Worm (Caenorhabditis elegans): Measurements from ENCODE around the gene F53F4.18.

F53F4.18 gene

ce11 chrV:13565781-13566180 is 24.1 kb upstream of the F53F4.18 start, which contains the start of gene slrp-1:
TSS of gene slrp-1 (plus strand) at chrV:13565863.
- no peak for TF ChIP-seq F13H6.1 (tag; optimal IDR thresholded peaks at IDR 0.05)
- TF ChIP-seq mbf-1 (tag; optimal IDR thresholded peaks at IDR 0.05), result no peak
- TF ChIP-seq unc-39 (tag; optimal IDR thresholded peaks at IDR 0.05), result no peak
- TF ChIP-seq ztf-11 (tag; optimal IDR thresholded peaks at IDR 0.05), result no peak
- no peak for TF ChIP-seq elt-1 (tag; optimal IDR thresholded peaks at IDR 0.05)
- TF ChIP-seq R02D3.7 (tag; optimal IDR thresholded peaks at IDR 0.05), result no peak
- TF ChIP-seq nhr-129 (tag; optimal IDR thresholded peaks at IDR 0.05), result no peak
- TF ChIP-seq sem-4 (tag; optimal IDR thresholded peaks at IDR 0.05), result no peak

ce11 chrV:13566967-13567366 is 23.0 kb upstream of the F53F4.18 start:
- TF ChIP-seq dmd-4 (tag; optimal IDR thresholded peaks at IDR 0.05), result no peak
- no peak for TF ChIP-seq mbf-1 (tag; optimal IDR thresholded peaks at IDR 0.05)
- TF ChIP-seq R02D3.7 (tag; optimal IDR thresholded peaks at IDR 0.05), result no peak
- no peak for TF ChIP-seq nhr-11 (tag; optimal IDR thresholded peaks at IDR 0.05)
- TF ChIP-seq ama-1 (optimal IDR thresholded peaks at IDR 0.05), result peak; percentile 19
- TF ChIP-seq skn-1 (tag; optimal IDR thresholded peaks at IDR 0.05), result no peak
- TF ChIP-seq ztf-4 (tag; optimal IDR thresholded peaks at IDR 0.05), result no peak
- TF ChIP-seq egl-27 (tag; optimal IDR thresholded peaks at IDR 0.05), result no peak
- no peak for TF ChIP-seq crh-2 (tag; optimal IDR thresholded peaks at IDR 0.05)
- peak; percentile 15 for TF ChIP-seq nhr-21 (tag; optimal IDR thresholded peaks at IDR 0.05)
- TF ChIP-seq lin-11 (tag; optimal IDR thresholded peaks at IDR 0.05), result no peak
- TF ChIP-seq C34F6.9 (tag; optimal IDR thresholded peaks at IDR 0.05), result no peak
- TF ChIP-seq lsy-2 (tag; optimal IDR thresholded peaks at IDR 0.05), result peak in 1 of 2 experiments; percentile 11
- no peak for TF ChIP-seq snpc-4 (tag; optimal IDR thresholded peaks at IDR 0.05)
- no peak for TF ChIP-seq unc-55 (GFP tag; optimal IDR thresholded peaks at IDR 0.05)
- TF ChIP-seq nhr-129 (tag; optimal IDR thresholded peaks at IDR 0.05), result peak; percentile 1
- TF ChIP-seq lin-39 (tag; optimal IDR thresholded peaks at IDR 0.05), result no peak
- no peak for TF ChIP-seq ZK546.5 (tag; optimal IDR thresholded peaks at IDR 0.05)
- TF ChIP-seq peb-1 (tag; optimal IDR thresholded peaks at IDR 0.05), result no peak
- no peak for TF ChIP-seq nhr-23 (tag; optimal IDR thresholded peaks at IDR 0.05)
- peak; percentile 30 for TF ChIP-seq Y55F3AM.14 (GFP tag; optimal IDR thresholded peaks at IDR 0.05)
- TF ChIP-seq sma-3 (GFP tag; optimal IDR thresholded peaks at IDR 0.05), result peak; percentile 25
- TF ChIP-seq nhr-12 (tag; optimal IDR thresholded peaks at IDR 0.05), result no peak
- TF ChIP-seq nhr-237 (tag; optimal IDR thresholded peaks at IDR 0.05), result no peak
- TF ChIP-seq alr-1 (tag; optimal IDR thresholded peaks at IDR 0.05), result no peak

DNA sequence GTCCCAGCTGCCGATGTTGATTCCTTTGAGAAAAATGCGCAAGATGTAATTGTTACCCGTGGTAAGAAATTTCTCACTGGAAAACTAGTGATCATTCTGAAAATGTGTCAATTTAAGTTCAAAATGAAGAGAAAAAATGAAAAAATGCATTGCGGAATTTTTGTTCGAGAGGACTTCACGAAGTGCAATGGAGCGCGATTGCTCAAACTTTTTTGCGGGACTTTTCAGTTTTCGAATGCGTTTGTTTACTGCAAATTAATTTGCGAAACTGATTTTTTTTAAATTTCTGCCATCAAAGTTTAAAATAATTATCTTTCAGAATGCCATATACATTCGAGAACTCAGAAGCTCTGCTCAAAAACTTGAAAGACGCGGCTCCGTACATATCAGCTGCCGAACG is 21.4 kb upstream of the F53F4.18 start, which contains the start of the genes nuaf-1 and bir-2:
nuaf-1 (minus strand) TSS at position 98 of the 400 bp plus-strand sequence.
bir-2 (plus strand) TSS at position 318 of the 400 bp plus-strand sequence.
- TF ChIP-seq nhr-21 (tag; optimal IDR thresholded peaks at IDR 0.05), result peak; percentile 11
- TF ChIP-seq sma-3 (GFP tag; optimal IDR thresholded peaks at IDR 0.05), result peak; percentile 42
- no peak for TF ChIP-seq elt-3 (tag; optimal IDR thresholded peaks at IDR 0.05)
- no peak for TF ChIP-seq blmp-1 (tag; optimal IDR thresholded peaks at IDR 0.05; ENCODE audit: insufficient read depth)
- peak; percentile 42 for TF ChIP-seq fos-1 (tag; optimal IDR thresholded peaks at IDR 0.05)
- TF ChIP-seq ztf-1 (GFP tag; conservative IDR thresholded peaks at IDR 0.05), result no peak
- TF ChIP-seq crh-2 (tag; optimal IDR thresholded peaks at IDR 0.05), result peak; percentile 67
- TF ChIP-seq lin-13 (GFP tag; optimal IDR thresholded peaks at IDR 0.05), result peak; percentile 28
- no peak for TF ChIP-seq ZK546.5 (tag; optimal IDR thresholded peaks at IDR 0.05)
- TF ChIP-seq nhr-11 (tag; optimal IDR thresholded peaks at IDR 0.05), result no peak
- TF ChIP-seq dmd-4 (tag; optimal IDR thresholded peaks at IDR 0.05), result no peak
- TF ChIP-seq nhr-129 (tag; optimal IDR thresholded peaks at IDR 0.05), result peak; percentile 40
- TF ChIP-seq sma-9 (GFP tag; optimal IDR thresholded peaks at IDR 0.05), result peak; percentile 50
- no peak for TF ChIP-seq sma-9 (tag; optimal IDR thresholded peaks at IDR 0.05)
- peak; percentile 62 for TF ChIP-seq C34F6.9 (tag; optimal IDR thresholded peaks at IDR 0.05)
- TF ChIP-seq unc-55 (GFP tag; optimal IDR thresholded peaks at IDR 0.05), result peak; percentile 78
- no peak for TF ChIP-seq lin-11 (tag; optimal IDR thresholded peaks at IDR 0.05)
- peak; percentile 10 to 68 for TF ChIP-seq lsy-2 (tag; optimal IDR thresholded peaks at IDR 0.05)
- peak; percentile 74 for TF ChIP-seq gmeb-1 (tag; optimal IDR thresholded peaks at IDR 0.05)
- peak; percentile 31 for TF ChIP-seq F13H6.1 (tag; optimal IDR thresholded peaks at IDR 0.05)
